Worm (Caenorhabditis elegans) whole organism, young adult: Measurements from ENCODE around the gene ent-2.

Source experiments
- K11D2.4 ChIP-seq: fragments of 200-800 bp; sonication (Bioruptor generic); IDR thresholded peaks from 2 replicates; pipeline ENCODE4 v1.3.6; 2022; ENCODE audit warnings: missing genetic modification reagents, missing genetic modification characterization, missing compliant biosample characterization
- aptf-3 ChIP-seq: fragments of 200-800 bp; sonication (Bioruptor generic); IDR thresholded peaks from 2 replicates; pipeline ENCODE4 v1.3.6; 2022; ENCODE audit warnings: missing genetic modification characterization, missing compliant biosample characterization
- atf-7 ChIP-seq: sonication (generic microtip); optimal IDR thresholded peaks from 2 replicates; lab custom pipeline; 2017; ENCODE audit warnings: mild to moderate bottlenecking, missing genetic modification characterization, missing compliant biosample characterization
- ceh-100 ChIP-seq: fragments of 200-800 bp; sonication (Bioruptor generic); IDR thresholded peaks from 2 replicates; pipeline ENCODE4 v1.3.6; 2022; ENCODE audit warnings: missing genetic modification reagents, missing genetic modification characterization, missing compliant biosample characterization
- him-1 ChIP-seq: sonication (generic microtip); optimal IDR thresholded peaks from 2 replicates; lab custom pipeline; 2016; ENCODE audit warnings: missing genotype, missing genetic modification reagents, missing genetic modification characterization, missing compliant biosample characterization
- hsf-1 ChIP-seq: fragments of 200-800 bp; sonication (Bioruptor generic); IDR thresholded peaks from 2 replicates; pipeline ENCODE4 v1.3.6; 2022; ENCODE audit warnings: missing genetic modification reagents, missing genetic modification characterization, missing compliant biosample characterization
- mel-28 ChIP-seq: sonication (generic microtip); optimal IDR thresholded peaks from 2 replicates; lab custom pipeline; 2016; ENCODE audit warnings: borderline replicate concordance, mild to moderate bottlenecking, missing genetic modification characterization, missing compliant biosample characterization
- nfya-1 ChIP-seq: sonication (generic microtip); optimal IDR thresholded peaks from 2 replicates; lab custom pipeline; 2017; ENCODE audit warnings: antibody characterized with exemption, missing compliant biosample characterization, missing genetic modification characterization, borderline replicate concordance; ENCODE audit not compliant: insufficient read depth
- nfya-2 ChIP-seq: fragments of 200-800 bp; sonication (Bioruptor generic); IDR thresholded peaks from 2 replicates; pipeline ENCODE4 v1.3.6; 2022; ENCODE audit warnings: missing genetic modification reagents, missing genetic modification characterization, missing compliant biosample characterization
- repo-1 ChIP-seq: sonication (generic microtip); optimal IDR thresholded peaks from 2 replicates; lab custom pipeline; 2017; ENCODE audit warnings: mild to moderate bottlenecking, missing genetic modification characterization, missing compliant biosample characterization
- unc-130 ChIP-seq: sonication (generic microtip); optimal IDR thresholded peaks from 2 replicates; lab custom pipeline; 2016; ENCODE audit warnings: missing genetic modification reagents, missing genetic modification characterization, missing compliant biosample characterization
- ztf-22 ChIP-seq: fragments of 200-800 bp; sonication (Bioruptor generic); optimal IDR thresholded peaks from 2 replicates; lab custom pipeline; 2018; ENCODE audit warnings: mild to moderate bottlenecking, missing genetic modification characterization, moderate library complexity, missing compliant biosample characterization
- ztf-28 ChIP-seq: fragments of 200-800 bp; sonication (Bioruptor generic); IDR thresholded peaks from 2 replicates; pipeline ENCODE4 v1.3.6; 2022; ENCODE audit warnings: missing genetic modification reagents, missing genetic modification characterization, missing compliant biosample characterization

ce11 chrX:15647276-15647675 lies 46.4 kb downstream of the ent-2 start, which contains the start of gene F59D12.5:
- TF ChIP-seq atf-7 (tag; lab: Kevin White, UChicago): no peak
- no peak for TF ChIP-seq unc-130 (GFP tag; lab: Kevin White, UChicago)
- no peak for TF ChIP-seq nfya-1 (tag; lab: Kevin White, UChicago)
- TF ChIP-seq hsf-1 (GFP tag; lab: Robert Waterston, UW): no peak
- no peak for TF ChIP-seq him-1 (tag; lab: Kevin White, UChicago)
- no peak for TF ChIP-seq ztf-28 (GFP tag; lab: Robert Waterston, UW)
- TF ChIP-seq mel-28 (tag; lab: Kevin White, UChicago): no peak
- TF ChIP-seq nfya-2 (GFP tag; lab: Robert Waterston, UW): no peak
- no peak for TF ChIP-seq K11D2.4 (GFP tag; lab: Robert Waterston, UW)
- TF ChIP-seq aptf-3: no peak
- TF ChIP-seq repo-1: no peak
- no peak for TF ChIP-seq ztf-22 (GFP tag; lab: Kevin White, UChicago)
- TF ChIP-seq ceh-100 (GFP tag; lab: Robert Waterston, UW): no peak
